Fruit fly (Drosophila melanogaster) whole organism, prepupa: ENCODE data around the gene bc10.

Source experiments
- Blimp-1 ChIP-seq: fragments of 200-800 bp; sonication (Bioruptor generic); optimal IDR thresholded peaks from 3 replicates; lab custom pipeline; 2017; ENCODE audit warnings: missing biosample characterization, missing genetic modification characterization, mild to moderate bottlenecking, moderate library complexity, missing genetic modification reagents
- CG10631 ChIP-seq: fragments of 200-800 bp; sonication (Bioruptor generic); optimal IDR thresholded peaks from 2 replicates; lab custom pipeline; 2016; ENCODE audit warnings: missing biosample characterization, missing genetic modification characterization
- CG10669 ChIP-seq: fragments of 200-800 bp; sonication (Bioruptor generic); optimal IDR thresholded peaks from 3 replicates; lab custom pipeline; 2018; ENCODE audit warnings: missing biosample characterization, mild to moderate bottlenecking, missing genetic modification characterization, moderate library complexity
- CG11762 ChIP-seq: fragments of 200-800 bp; sonication (Bioruptor generic); optimal IDR thresholded peaks from 3 replicates; lab custom pipeline; 2016; ENCODE audit warnings: missing biosample characterization, missing genetic modification characterization; ENCODE audit not compliant: insufficient read depth
- CG11902 ChIP-seq: fragments of 200-800 bp; sonication (Bioruptor generic); optimal IDR thresholded peaks from 3 replicates; lab custom pipeline; 2016; ENCODE audit warnings: missing biosample characterization, missing genetic modification characterization
- CG1621 ChIP-seq: fragments of 200-800 bp; sonication (Bioruptor generic); optimal IDR thresholded peaks from 3 replicates; lab custom pipeline; 2018; ENCODE audit warnings: missing biosample characterization, mild to moderate bottlenecking, missing genetic modification characterization
- CG16779 ChIP-seq: fragments of 200-800 bp; sonication (Bioruptor generic); optimal IDR thresholded peaks from 3 replicates; lab custom pipeline; 2017; ENCODE audit warnings: missing biosample characterization, mild to moderate bottlenecking, missing genetic modification characterization
- CG3032 ChIP-seq: fragments of 200-800 bp; optimal IDR thresholded peaks from 2 replicates; lab custom pipeline; 2019; ENCODE audit warnings: missing biosample characterization, mild to moderate bottlenecking, missing genetic modification characterization, moderate library complexity
- CG31627 ChIP-seq: fragments of 200-800 bp; sonication (Bioruptor generic); optimal IDR thresholded peaks from 3 replicates; lab custom pipeline; 2016; ENCODE audit warnings: missing biosample characterization, missing genetic modification characterization
- CG32006 ChIP-seq: fragments of 200-800 bp; sonication (Bioruptor generic); optimal IDR thresholded peaks from 3 replicates; lab custom pipeline; 2017; ENCODE audit warnings: missing biosample characterization, mild to moderate bottlenecking, missing genetic modification characterization
- CG34406 ChIP-seq: fragments of 200-800 bp; sonication (Bioruptor generic); optimal IDR thresholded peaks from 3 replicates; lab custom pipeline; 2016; ENCODE audit warnings: missing biosample characterization, missing genetic modification characterization
- CG3919 ChIP-seq: fragments of 200-800 bp; sonication (Bioruptor generic); optimal IDR thresholded peaks from 3 replicates; lab custom pipeline; 2016; ENCODE audit warnings: missing biosample characterization, missing genetic modification characterization
- CG4318 ChIP-seq: fragments of 200-800 bp; sonication (Bioruptor generic); optimal IDR thresholded peaks from 3 replicates; lab custom pipeline; 2017; ENCODE audit warnings: missing biosample characterization, mild to moderate bottlenecking, missing genetic modification characterization
- CG6163 ChIP-seq: fragments of 200-800 bp; sonication (Bioruptor generic); IDR thresholded peaks from 3 replicates; pipeline ENCODE4 v1.3.6; 2022; ENCODE audit warnings: missing biosample characterization, missing genetic modification characterization
- CG6276 ChIP-seq: fragments of 200-800 bp; sonication (Bioruptor generic); optimal IDR thresholded peaks from 2 replicates; lab custom pipeline; 2017; ENCODE audit warnings: missing biosample characterization, mild to moderate bottlenecking, missing genetic modification characterization
- CG6792 ChIP-seq: fragments of 200-800 bp; sonication (Bioruptor generic); optimal IDR thresholded peaks from 3 replicates; lab custom pipeline; 2016; ENCODE audit warnings: missing biosample characterization, missing genetic modification characterization
- CG6854 ChIP-seq: fragments of 200-800 bp; sonication (Bioruptor generic); optimal IDR thresholded peaks from 2 replicates; lab custom pipeline; 2017; ENCODE audit warnings: missing biosample characterization, mild to moderate bottlenecking, missing genetic modification characterization
- CG7368 ChIP-seq: fragments of 200-800 bp; sonication (Bioruptor generic); optimal IDR thresholded peaks from 3 replicates; lab custom pipeline; 2016; ENCODE audit warnings: missing biosample characterization, missing genetic modification characterization
- CG8319 ChIP-seq: fragments of 200-800 bp; sonication (Bioruptor generic); optimal IDR thresholded peaks from 3 replicates; lab custom pipeline; 2016; ENCODE audit warnings: missing biosample characterization, missing genetic modification characterization
- CG8632 ChIP-seq: fragments of 200-800 bp; sonication (Bioruptor generic); optimal IDR thresholded peaks from 3 replicates; lab custom pipeline; 2016; ENCODE audit warnings: missing biosample characterization, missing genetic modification characterization
- CG9139 ChIP-seq: fragments of 200-800 bp; sonication (Bioruptor generic); optimal IDR thresholded peaks from 3 replicates; lab custom pipeline; 2017; ENCODE audit warnings: missing biosample characterization, mild to moderate bottlenecking, missing genetic modification characterization
- Eip75B ChIP-seq: fragments of 200-800 bp; sonication (Bioruptor generic); optimal IDR thresholded peaks from 3 replicates; lab custom pipeline; 2016; ENCODE audit warnings: missing biosample characterization, missing genetic modification characterization
- Eip78C ChIP-seq: fragments of 200-800 bp; sonication (Bioruptor generic); peaks from one replicate; lab custom pipeline; 2016; ENCODE audit warnings: missing biosample characterization, missing genetic modification characterization
- Eip93F ChIP-seq: fragments of 200-800 bp; sonication (Bioruptor generic); optimal IDR thresholded peaks from 2 replicates; lab custom pipeline; 2016; ENCODE audit warnings: missing biosample characterization, mild to moderate bottlenecking, missing genetic modification characterization
- Ets21C ChIP-seq: fragments of 200-800 bp; sonication (Bioruptor generic); optimal IDR thresholded peaks from 3 replicates; lab custom pipeline; 2016; ENCODE audit warnings: missing biosample characterization, missing genetic modification characterization
- Ets96B ChIP-seq: fragments of 200-800 bp; optimal IDR thresholded peaks from 2 replicates; lab custom pipeline; 2019; ENCODE audit warnings: missing biosample characterization, mild to moderate bottlenecking, missing genetic modification characterization, moderate library complexity
- Gug ChIP-seq: fragments of 200-800 bp; sonication (Bioruptor generic); IDR thresholded peaks from 2 replicates; pipeline ENCODE4 v1.3.6; 2022; ENCODE audit warnings: missing biosample characterization, missing genetic modification characterization
- Hr38 ChIP-seq: sonication (Bioruptor generic); optimal IDR thresholded peaks from 2 replicates; lab custom pipeline; 2016; ENCODE audit warnings: missing biosample characterization, missing genetic modification characterization
- Hr39 ChIP-seq: fragments of 200-800 bp; sonication (Bioruptor generic); optimal IDR thresholded peaks from 2 replicates; lab custom pipeline; 2016; ENCODE audit warnings: missing biosample characterization, missing genetic modification characterization
- Hr4 ChIP-seq: fragments of 200-800 bp; sonication (Bioruptor generic); optimal IDR thresholded peaks from 3 replicates; lab custom pipeline; 2016; ENCODE audit warnings: missing biosample characterization, missing genetic modification characterization
- Lpt ChIP-seq: fragments of 200-800 bp; sonication (Bioruptor generic); optimal IDR thresholded peaks from 3 replicates; lab custom pipeline; 2016; ENCODE audit warnings: missing biosample characterization, missing genetic modification characterization
- Met ChIP-seq: fragments of 200-800 bp; sonication (Bioruptor generic); optimal IDR thresholded peaks from 3 replicates; lab custom pipeline; 2016; ENCODE audit warnings: missing biosample characterization, missing genetic modification characterization
- OdsH ChIP-seq: fragments of 200-800 bp; sonication (Bioruptor generic); optimal IDR thresholded peaks from 3 replicates; lab custom pipeline; 2016; ENCODE audit warnings: missing biosample characterization, missing genetic modification characterization
- Smox ChIP-seq: fragments of 200-800 bp; sonication (Bioruptor generic); optimal IDR thresholded peaks from 3 replicates; lab custom pipeline; 2016; ENCODE audit warnings: missing biosample characterization, missing genetic modification characterization
- Sox102F ChIP-seq: fragments of 200-800 bp; sonication (Bioruptor generic); optimal IDR thresholded peaks from 2 replicates; lab custom pipeline; 2016; ENCODE audit warnings: missing biosample characterization, mild to moderate bottlenecking, missing genetic modification characterization
- Sox14 ChIP-seq: fragments of 200-800 bp; sonication (Bioruptor generic); optimal IDR thresholded peaks from 3 replicates; lab custom pipeline; 2016; ENCODE audit warnings: missing biosample characterization, missing genetic modification characterization
- achi ChIP-seq: fragments of 200-800 bp; sonication (Bioruptor generic); optimal IDR thresholded peaks from 3 replicates; lab custom pipeline; 2016; ENCODE audit warnings: missing biosample characterization, missing genetic modification characterization
- acj6 ChIP-seq: fragments of 200-800 bp; sonication (Bioruptor generic); optimal IDR thresholded peaks from 3 replicates; lab custom pipeline; 2016; ENCODE audit warnings: missing biosample characterization, missing genetic modification characterization
- cyc ChIP-seq: fragments of 200-800 bp; sonication (Bioruptor generic); optimal IDR thresholded peaks from 3 replicates; lab custom pipeline; 2016; ENCODE audit warnings: missing biosample characterization, missing genetic modification characterization
- dac ChIP-seq: fragments of 200-800 bp; sonication (Bioruptor generic); optimal IDR thresholded peaks from 2 replicates; lab custom pipeline; 2017; ENCODE audit warnings: missing biosample characterization, mild to moderate bottlenecking, missing genetic modification characterization
- dsx ChIP-seq: fragments of 200-800 bp; optimal IDR thresholded peaks from 3 replicates; lab custom pipeline; 2019; ENCODE audit warnings: missing biosample characterization, mild to moderate bottlenecking, missing genetic modification characterization, moderate library complexity; ENCODE audit not compliant: poor library complexity, severe bottlenecking
- eg ChIP-seq: fragments of 200-800 bp; sonication (Bioruptor generic); IDR thresholded peaks from 3 replicates; pipeline ENCODE4 v1.3.6; 2022; ENCODE audit warnings: missing biosample characterization, missing genetic modification characterization
- esn ChIP-seq: fragments of 200-800 bp; sonication (Bioruptor generic); optimal IDR thresholded peaks from 2 replicates; lab custom pipeline; 2016; ENCODE audit warnings: missing biosample characterization, mild to moderate bottlenecking, missing genetic modification characterization, moderate library complexity
- fd59A ChIP-seq: fragments of 200-800 bp; sonication (Bioruptor generic); optimal IDR thresholded peaks from 2 replicates; lab custom pipeline; 2017; ENCODE audit warnings: missing biosample characterization, mild to moderate bottlenecking, missing genetic modification characterization, missing genetic modification reagents
- fd85E ChIP-seq: fragments of 200-800 bp; sonication (Bioruptor generic); optimal IDR thresholded peaks from 3 replicates; lab custom pipeline; 2016; ENCODE audit warnings: missing biosample characterization, missing genetic modification characterization
- fkh ChIP-seq: fragments of 200-800 bp; sonication (Bioruptor generic); optimal IDR thresholded peaks from 3 replicates; lab custom pipeline; 2017; ENCODE audit warnings: missing biosample characterization, mild to moderate bottlenecking, missing genetic modification characterization, moderate library complexity
- lz ChIP-seq: fragments of 200-800 bp; sonication (Bioruptor generic); optimal IDR thresholded peaks from 3 replicates; lab custom pipeline; 2016; ENCODE audit warnings: missing biosample characterization, missing genetic modification characterization
- net ChIP-seq: fragments of 200-800 bp; sonication (Bioruptor generic); optimal IDR thresholded peaks from 3 replicates; lab custom pipeline; 2016; ENCODE audit warnings: missing biosample characterization, missing genetic modification characterization
- pdm3 ChIP-seq: fragments of 200-800 bp; sonication (Bioruptor generic); optimal IDR thresholded peaks from 3 replicates; lab custom pipeline; 2016; ENCODE audit warnings: missing biosample characterization, missing genetic modification characterization
- salr ChIP-seq, 2 experiments: fragments of 200-800 bp; sonication (Bioruptor generic); optimal IDR thresholded peaks; 3 replicates each; lab custom pipeline; 2016 to 2018; ENCODE audit warnings: missing biosample characterization in 2 of 2, missing genetic modification characterization in 2 of 2, mild to moderate bottlenecking in 1 of 2
- ss ChIP-seq, 2 experiments: fragments of 200-800 bp; sonication (Bioruptor generic); optimal IDR thresholded peaks; 2 replicates in 1 of 2; 3 replicates in 1 of 2; lab custom pipeline; 2017 to 2018; ENCODE audit warnings: mild to moderate bottlenecking in 2 of 2, missing biosample characterization in 2 of 2, missing genetic modification characterization in 2 of 2, moderate library complexity in 1 of 2
- svp ChIP-seq: fragments of 200-800 bp; sonication (Bioruptor generic); peaks from one replicate; lab custom pipeline; 2016; ENCODE audit warnings: missing biosample characterization, missing genetic modification characterization

Gene bc10

DNA sequence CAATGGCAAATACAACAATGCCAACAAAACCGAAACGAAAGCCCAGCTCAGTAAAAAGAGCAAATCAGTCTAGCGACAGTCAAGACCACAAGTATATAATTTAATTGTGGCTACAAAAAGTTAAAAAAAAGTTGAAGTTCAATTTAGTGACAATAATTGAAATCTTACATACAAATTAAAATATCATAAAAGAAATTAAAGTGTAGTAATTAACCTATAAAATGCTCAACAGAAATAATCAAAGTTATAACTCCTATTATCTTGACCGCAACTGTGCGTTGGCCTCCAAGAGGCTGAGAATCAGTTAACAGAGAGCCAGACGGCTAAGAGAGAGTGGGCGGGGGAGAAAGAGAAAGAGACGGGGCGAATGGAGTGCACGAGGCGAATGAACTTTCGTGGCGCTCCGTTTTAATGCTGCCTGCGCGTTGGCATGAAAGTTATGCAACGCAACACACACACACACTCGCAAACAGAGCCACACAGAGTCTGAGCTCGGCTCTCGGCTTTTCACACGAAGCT is 46.8 kb downstream of the bc10 start:
- TF ChIP-seq CG4318 (GFP tag; lab: Kevin White, UChicago) (peak; percentile 93), Lpt (GFP tag; lab: Kevin White, UChicago) (peak; percentile 95), dsx (GFP tag; lab: Kevin White, UChicago) (peak; percentile 83), CG6276 (GFP tag; lab: Kevin White, UChicago) (peak; percentile 96), Eip75B (GFP tag; lab: Kevin White, UChicago) (peak; percentile 91), CG34406 (GFP tag; lab: Kevin White, UChicago) (peak; percentile 93), cyc (GFP tag; lab: Kevin White, UChicago) (peak; percentile 92), lz (GFP tag; lab: Kevin White, UChicago) (peak; percentile 95), Hr38 (GFP tag; lab: Kevin White, UChicago) (no peak), Sox102F (peak; percentile 97), OdsH (GFP tag; lab: Kevin White, UChicago) (peak; percentile 93), CG8632 (peak; percentile 87), eg (GFP tag; lab: Robert Waterston, UW) (peak; percentile 96), dac (GFP tag; lab: Kevin White, UChicago) (peak; percentile 84), CG6854 (GFP tag; lab: Kevin White, UChicago) (peak; percentile 95), CG6163 (peak; percentile 93), CG9139 (GFP tag; lab: Kevin White, UChicago) (peak; percentile 60), CG8319 (peak; percentile 67), Ets21C (GFP tag; lab: Kevin White, UChicago) (peak; percentile 84), Blimp-1 (GFP tag; lab: Kevin White, UChicago) (peak; percentile 98), CG1621 (peak; percentile 66), achi (GFP tag; lab: Kevin White, UChicago) (peak; percentile 94), Eip93F (peak; percentile 84), Sox14 (GFP tag; lab: Kevin White, UChicago) (peak; percentile 92), CG7368 (GFP tag; lab: Kevin White, UChicago) (peak; percentile 83), CG16779 (tag; lab: Kevin White, UChicago) (peak; percentile 82), CG11902 (GFP tag; lab: Kevin White, UChicago) (peak; percentile 76), salr (GFP tag; optimal IDR thresholded peaks at IDR 0.05; lab: Kevin White, UChicago) (peak; percentile 26 to 94), CG32006 (GFP tag; lab: Kevin White, UChicago) (peak; percentile 96), CG31627 (GFP tag; lab: Kevin White, UChicago) (peak; percentile 92), esn (GFP tag; lab: Kevin White, UChicago) (peak; percentile 98), ss (GFP tag; optimal IDR thresholded peaks at IDR 0.05; lab: Kevin White, UChicago) (peak; percentile 75 to 76), fd59A (GFP tag; lab: Kevin White, UChicago) (peak; percentile 53), net (GFP tag; lab: Kevin White, UChicago) (peak; percentile 92), pdm3 (GFP tag; lab: Kevin White, UChicago) (peak; percentile 91), Met (GFP tag; lab: Kevin White, UChicago) (peak; percentile 97), CG11762 (peak; percentile 80), svp (GFP tag; lab: Kevin White, UChicago) (peak; percentile 99), Hr39 (GFP tag; lab: Kevin White, UChicago) (peak; percentile 91), Gug (GFP tag; lab: Robert Waterston, UW) (peak; percentile 91), fkh (peak; percentile 14), CG10669 (GFP tag; lab: Kevin White, UChicago) (peak; percentile 73), CG6792 (GFP tag; lab: Kevin White, UChicago) (peak; percentile 91), Hr4 (GFP tag; lab: Kevin White, UChicago) (peak; percentile 96), CG10631 (GFP tag; lab: Kevin White, UChicago) (peak; percentile 90), CG3032 (tag; lab: Kevin White, UChicago) (peak; percentile 81), CG3919 (peak; percentile 95), fd85E (peak; percentile 72), Ets96B (tag; lab: Kevin White, UChicago) (peak; percentile 82), Eip78C (peak; percentile 98), Smox (GFP tag; lab: Kevin White, UChicago) (peak; percentile 95), acj6 (GFP tag; lab: Kevin White, UChicago) (peak; percentile 92)
